Worm (Caenorhabditis elegans) whole organism, L1 larva: ENCODE measurements around the gene pes-5.
A peak's percentile ranks its signal among the peaks of the same experiment; 100 is the strongest.

ENCODE experiments used
- F16B12.6 ChIP-seq: fragments of 150-350 bp; optimal IDR thresholded peaks from 2 replicates; lab custom pipeline; 2014; ENCODE audit warnings: missing biosample characterization, missing genetic modification characterization
- Y116A8C.19 ChIP-seq: sonication (generic microtip); optimal IDR thresholded peaks from 2 replicates; lab custom pipeline; 2016; ENCODE audit warnings: missing compliant biosample characterization, missing genetic modification characterization, borderline replicate concordance
- ama-1 ChIP-seq: fragments of 150-350 bp; optimal IDR thresholded peaks from 2 replicates; lab custom pipeline; 2014
- blmp-1 ChIP-seq: fragments of 150-350 bp; optimal IDR thresholded peaks from 2 replicates; lab custom pipeline; 2014; ENCODE audit warnings: missing biosample characterization, missing genetic modification characterization
- ceh-8 ChIP-seq: fragments of 200-800 bp; sonication (Bioruptor generic); optimal IDR thresholded peaks from 2 replicates; lab custom pipeline; 2018; ENCODE audit warnings: mild to moderate bottlenecking, missing genetic modification characterization, moderate library complexity, missing compliant biosample characterization
- dpl-1 ChIP-seq, 3 experiments: fragments of 150-350 bp in 2 of 3; sonication (generic microtip) in 1 of 3; optimal IDR thresholded peaks; 2 replicates each; lab custom pipeline; 2014 to 2017; ENCODE audit warnings: missing biosample characterization in 3 of 3, missing genetic modification characterization in 3 of 3, missing genetic modification reagents in 3 of 3
- dsc-1 ChIP-seq: sonication (generic microtip); optimal IDR thresholded peaks from 2 replicates; lab custom pipeline; 2016; ENCODE audit warnings: mild to moderate bottlenecking, missing genetic modification characterization, missing compliant biosample characterization
- efl-1 ChIP-seq, 4 experiments: fragments of 150-350 bp; optimal IDR thresholded peaks in 3 of 4; peaks in 1 of 4; 1 replicate in 1 of 4; 2 replicates in 3 of 4; lab custom pipeline; 2014; ENCODE audit warnings: missing biosample characterization in 2 of 4, missing genetic modification characterization in 2 of 4, missing genetic modification reagents in 2 of 4
- elt-3 ChIP-seq, 6 experiments: fragments of 150-350 bp in 1 of 6; sonication (generic microtip); optimal IDR thresholded peaks; 2 replicates each; lab custom pipeline; 2017 to 2018; ENCODE audit warnings: missing biosample characterization in 6 of 6, missing genetic modification characterization in 6 of 6, inconsistent platforms in 1 of 6
- fkh-4 ChIP-seq: sonication (generic microtip); optimal IDR thresholded peaks from 2 replicates; lab custom pipeline; 2016; ENCODE audit warnings: missing compliant biosample characterization, missing genetic modification characterization, borderline replicate concordance
- fkh-8 ChIP-seq: sonication (generic microtip); optimal IDR thresholded peaks from 2 replicates; lab custom pipeline; 2016; ENCODE audit warnings: mild to moderate bottlenecking, missing genetic modification characterization, missing compliant biosample characterization
- grh-1 ChIP-seq: fragments of 200-800 bp; sonication (Bioruptor generic); IDR thresholded peaks from 2 replicates; pipeline ENCODE4 v1.3.6; 2022; ENCODE audit warnings: missing genetic modification reagents, missing genetic modification characterization, missing compliant biosample characterization
- jun-1 ChIP-seq: fragments of 150-350 bp; optimal IDR thresholded peaks from 2 replicates; lab custom pipeline; 2014; ENCODE audit warnings: missing biosample characterization, missing genetic modification reagents, missing genetic modification characterization
- lin-14 ChIP-seq: fragments of 200-800 bp; sonication (Bioruptor generic); optimal IDR thresholded peaks from 2 replicates; lab custom pipeline; 2018; ENCODE audit warnings: mild to moderate bottlenecking, missing genetic modification characterization, moderate library complexity, missing compliant biosample characterization
- lin-15B ChIP-seq: fragments of 150-350 bp; sonication (generic microtip); optimal IDR thresholded peaks from 3 replicates; lab custom pipeline; 2014; ENCODE audit warnings: missing biosample characterization, missing genetic modification characterization
- lsy-2 ChIP-seq, 2 experiments: fragments of 150-350 bp; optimal IDR thresholded peaks; 2 replicates each; lab custom pipeline; 2014; ENCODE audit warnings: missing biosample characterization in 2 of 2, missing genetic modification characterization in 2 of 2
- nhr-19 ChIP-seq: fragments of 200-800 bp; sonication (Bioruptor generic); conservative IDR thresholded peaks from 2 replicates; pipeline ENCODE4 v1.3.6; 2022; ENCODE audit warnings: missing genetic modification characterization, missing compliant biosample characterization
- nhr-20 ChIP-seq: sonication (generic microtip); optimal IDR thresholded peaks from 2 replicates; lab custom pipeline; 2016; ENCODE audit warnings: mild to moderate bottlenecking, missing genetic modification characterization, missing compliant biosample characterization
- nhr-47 ChIP-seq: sonication (generic microtip); optimal IDR thresholded peaks from 2 replicates; lab custom pipeline; 2016; ENCODE audit warnings: mild to moderate bottlenecking, missing genetic modification characterization, moderate library complexity, missing compliant biosample characterization
- nhr-71 ChIP-seq: sonication (generic microtip); optimal IDR thresholded peaks from 2 replicates; lab custom pipeline; 2016; ENCODE audit warnings: mild to moderate bottlenecking, missing genetic modification characterization, moderate library complexity, missing compliant biosample characterization
- nhr-76 ChIP-seq: sonication (generic microtip); optimal IDR thresholded peaks from 2 replicates; lab custom pipeline; 2017; ENCODE audit warnings: missing biosample characterization, missing genetic modification characterization
- nhr-77 ChIP-seq: fragments of 150-350 bp; optimal IDR thresholded peaks from 2 replicates; lab custom pipeline; 2014; ENCODE audit warnings: missing biosample characterization, missing genetic modification characterization
- nhr-85 ChIP-seq: sonication (generic microtip); peaks from one replicate; lab custom pipeline; 2016; ENCODE audit warnings: missing genetic modification characterization, inconsistent platforms, missing compliant biosample characterization
- pqm-1 ChIP-seq: sonication (generic microtip); optimal IDR thresholded peaks from 3 replicates; lab custom pipeline; 2017; ENCODE audit warnings: missing biosample characterization, missing genetic modification characterization
- skn-1 ChIP-seq: fragments of 150-350 bp; optimal IDR thresholded peaks from 2 replicates; lab custom pipeline; 2014; ENCODE audit warnings: missing biosample characterization, missing genetic modification characterization
- snu-23 ChIP-seq: sonication (generic microtip); optimal IDR thresholded peaks from 2 replicates; lab custom pipeline; 2016; ENCODE audit warnings: missing genetic modification characterization, missing compliant biosample characterization
- sox-4 ChIP-seq: sonication (generic microtip); optimal IDR thresholded peaks from 2 replicates; lab custom pipeline; 2016; ENCODE audit warnings: missing genetic modification characterization, missing compliant biosample characterization
- swsn-7 ChIP-seq: sonication (generic microtip); optimal IDR thresholded peaks from 2 replicates; lab custom pipeline; 2016; ENCODE audit warnings: missing genetic modification characterization, missing compliant biosample characterization
- tbx-2 ChIP-seq: sonication (generic microtip); optimal IDR thresholded peaks from 2 replicates; lab custom pipeline; 2016; ENCODE audit warnings: missing genetic modification characterization, missing compliant biosample characterization
- unc-86 ChIP-seq: sonication (generic microtip); optimal IDR thresholded peaks from 2 replicates; lab custom pipeline; 2016; ENCODE audit warnings: missing genetic modification characterization, missing compliant biosample characterization
- unc-98 ChIP-seq: fragments of 200-800 bp; sonication (Bioruptor generic); IDR thresholded peaks from 2 replicates; pipeline ENCODE4 v1.3.6; 2022; ENCODE audit warnings: missing genetic modification characterization, missing compliant biosample characterization
- xbp-1 ChIP-seq: sonication (generic microtip); optimal IDR thresholded peaks from 2 replicates; lab custom pipeline; 2016; ENCODE audit warnings: missing genetic modification characterization, missing compliant biosample characterization
- zip-4 ChIP-seq: fragments of 200-800 bp; sonication (Bioruptor generic); optimal IDR thresholded peaks from 2 replicates; lab custom pipeline; 2018; ENCODE audit warnings: mild to moderate bottlenecking, missing genetic modification characterization, moderate library complexity, missing compliant biosample characterization
- ztf-11 ChIP-seq, 2 experiments: sonication (generic microtip); optimal IDR thresholded peaks; 2 replicates each; lab custom pipeline; 2016 to 2017; ENCODE audit warnings: missing genetic modification characterization in 2 of 2, missing biosample characterization in 1 of 2, missing compliant biosample characterization in 1 of 2
- ztf-4 ChIP-seq: fragments of 150-350 bp; optimal IDR thresholded peaks from 2 replicates; lab custom pipeline; 2014; ENCODE audit warnings: missing biosample characterization, missing genetic modification characterization

The pes-5 gene

ce11 chrII:11853108-11853507, 23.3 kb upstream of the pes-5 start:
- TF ChIP-seq lin-15B (tag; lab: Kevin White, UChicago), result no peak
- TF ChIP-seq efl-1 (optimal IDR thresholded peaks at IDR 0.05; lab: Kevin White, UChicago), result no peak
- peak in 1 of 2 experiments; percentile 53 for TF ChIP-seq efl-1 (GFP tag; optimal IDR thresholded peaks at IDR 0.05 in 1 of 2; lab: Kevin White, UChicago)

ce11 chrII:11852191-11852901, 22.5 kb upstream of the pes-5 start:
- peak; percentile 8 for TF ChIP-seq tbx-2 (tag; lab: Kevin White, UChicago)
- peak in 1 of 2 experiments; percentile 7 for TF ChIP-seq lsy-2 (tag; optimal IDR thresholded peaks at IDR 0.05; lab: Kevin White, UChicago)
- TF ChIP-seq blmp-1 (tag; lab: Kevin White, UChicago), result peak; percentile 53
- no peak for TF ChIP-seq F16B12.6 (tag; lab: Kevin White, UChicago)
- TF ChIP-seq grh-1 (GFP tag; lab: Robert Waterston, UW), result no peak
- no peak for TF ChIP-seq ama-1 (lab: Kevin White, UChicago)
- peak; percentile 27 for TF ChIP-seq nhr-71 (tag; lab: Kevin White, UChicago)
- peak; percentile 20 for TF ChIP-seq nhr-20 (tag; lab: Kevin White, UChicago)
- TF ChIP-seq lin-14 (GFP tag; lab: Kevin White, UChicago), result peak; percentile 59
- TF ChIP-seq snu-23 (GFP tag; lab: Kevin White, UChicago), result peak; percentile 17
- peak in 4 of 6 experiments; percentile 9 to 76 (median 68) for TF ChIP-seq elt-3 (tag; optimal IDR thresholded peaks at IDR 0.05; lab: Kevin White, UChicago)
- TF ChIP-seq nhr-85 (tag; lab: Kevin White, UChicago), result peak; percentile 94

ce11 chrII:11849572-11849971, 19.8 kb upstream of the pes-5 start:
- no peak for TF ChIP-seq dpl-1 (GFP tag; optimal IDR thresholded peaks at IDR 0.05; lab: Kevin White, UChicago)
- no peak for TF ChIP-seq efl-1 (optimal IDR thresholded peaks at IDR 0.05; lab: Kevin White, UChicago)
- TF ChIP-seq efl-1 (GFP tag; optimal IDR thresholded peaks at IDR 0.05 in 1 of 2; lab: Kevin White, UChicago), result peak in 1 of 2 experiments; percentile 60
- no peak for TF ChIP-seq Y116A8C.19
- TF ChIP-seq elt-3 (tag; optimal IDR thresholded peaks at IDR 0.05; lab: Kevin White, UChicago), result peak in 3 of 6 experiments; percentile 26 to 52 (median 26)
- peak; percentile 70 for TF ChIP-seq nhr-85 (tag; lab: Kevin White, UChicago)
- TF ChIP-seq lin-14 (GFP tag; lab: Kevin White, UChicago), result peak; percentile 25
- peak; percentile 10 for TF ChIP-seq nhr-71 (tag; lab: Kevin White, UChicago)
- no peak for TF ChIP-seq nhr-77
- TF ChIP-seq blmp-1 (tag; lab: Kevin White, UChicago), result peak; percentile 16

ce11 chrII:11845954-11846353, 16.1 kb upstream of the pes-5 start:
- peak in 1 of 6 experiments; percentile 43 for TF ChIP-seq elt-3 (tag; optimal IDR thresholded peaks at IDR 0.05; lab: Kevin White, UChicago)
- TF ChIP-seq swsn-7 (tag; lab: Kevin White, UChicago), result no peak
- TF ChIP-seq nhr-47 (tag; lab: Kevin White, UChicago), result peak; percentile 3
- no peak for TF ChIP-seq sox-4 (tag; lab: Kevin White, UChicago)
- peak; percentile 35 for TF ChIP-seq ama-1 (lab: Kevin White, UChicago)
- no peak for TF ChIP-seq nhr-19 (GFP tag; lab: Robert Waterston, UW)

ce11 chrII:11844984-11845383, 15.2 kb upstream of the pes-5 start:
- TF ChIP-seq nhr-77 (no peak), dsc-1 (no peak), F16B12.6 (tag; lab: Kevin White, UChicago) (no peak), nhr-19 (GFP tag; lab: Robert Waterston, UW) (no peak), ceh-8 (GFP tag; lab: Kevin White, UChicago) (no peak), fkh-8 (tag; lab: Kevin White, UChicago) (no peak), unc-98 (GFP tag; lab: Robert Waterston, UW) (no peak), pqm-1 (tag; lab: Kevin White, UChicago) (no peak), zip-4 (no peak), nhr-76 (tag; lab: Kevin White, UChicago) (no peak), unc-86 (tag; lab: Kevin White, UChicago) (no peak), fkh-4 (tag; lab: Kevin White, UChicago) (no peak), skn-1 (tag; lab: Kevin White, UChicago) (no peak), ztf-4 (tag; lab: Kevin White, UChicago) (no peak), nhr-47 (tag; lab: Kevin White, UChicago) (no peak), blmp-1 (tag; lab: Kevin White, UChicago) (no peak), xbp-1 (no peak), ztf-11 (tag; optimal IDR thresholded peaks at IDR 0.05; lab: Kevin White, UChicago) (no peak), jun-1 (tag; lab: Kevin White, UChicago) (no peak)
